Worm (Caenorhabditis elegans) whole organism, L4 larva: ENCODE results near the gene set-4.

Experiments used
- aha-1 ChIP-seq: fragments of 150-350 bp; peaks from one replicate; lab custom pipeline; 2014; ENCODE audit warnings: missing biosample characterization, missing genetic modification characterization
- ama-1 ChIP-seq: fragments of 150-350 bp; optimal IDR thresholded peaks from 2 replicates; lab custom pipeline; 2014; ENCODE audit warnings: inconsistent platforms, mixed read lengths
- ceh-82 ChIP-seq: sonication (generic microtip); optimal IDR thresholded peaks from 2 replicates; lab custom pipeline; 2017; ENCODE audit warnings: missing biosample characterization, missing genetic modification characterization
- hlh-30 ChIP-seq: sonication (generic microtip); optimal IDR thresholded peaks from 2 replicates; lab custom pipeline; 2017; ENCODE audit warnings: antibody characterized with exemption, mild to moderate bottlenecking, missing genetic modification characterization, missing compliant biosample characterization; ENCODE audit not compliant: insufficient read depth
- lin-39 ChIP-seq: fragments of 150-350 bp; optimal IDR thresholded peaks from 2 replicates; lab custom pipeline; 2014; ENCODE audit warnings: missing biosample characterization, missing genetic modification reagents, missing genetic modification characterization
- nhr-25 ChIP-seq: sonication (generic microtip); optimal IDR thresholded peaks from 2 replicates; lab custom pipeline; 2017; ENCODE audit warnings: missing genetic modification characterization, mild to moderate bottlenecking, missing compliant biosample characterization, antibody characterized with exemption, moderate library complexity, borderline replicate concordance; ENCODE audit not compliant: insufficient read depth
- pha-4 ChIP-seq, 2 experiments: fragments of 150-350 bp in 1 of 2; fragments of 200-800 bp in 1 of 2; sonication (Bioruptor generic) in 1 of 2; IDR thresholded peaks in 1 of 2; optimal IDR thresholded peaks in 1 of 2; 2 replicates each; pipeline versions ENCODE4 v1.3.6 to Lab custom; 2014 to 2022; ENCODE audit warnings: missing genetic modification characterization in 2 of 2, missing genetic modification reagents in 2 of 2, missing biosample characterization in 1 of 2, missing compliant biosample characterization in 1 of 2
- php-3 ChIP-seq: fragments of 200-800 bp; sonication (Bioruptor generic); IDR thresholded peaks from 2 replicates; pipeline ENCODE4 v1.3.6; 2022; ENCODE audit warnings: missing genetic modification reagents, missing genetic modification characterization, missing compliant biosample characterization
- snpc-4 ChIP-seq: fragments of 150-350 bp; optimal IDR thresholded peaks from 2 replicates; lab custom pipeline; 2014; ENCODE audit warnings: missing biosample characterization, missing genetic modification characterization

ce11 chrII:6322979-6323378, 8.2 kb downstream of the set-4 start, which contains the start of gene C32D5.4:
- TF ChIP-seq ama-1 (no peak), hlh-30 (tag; lab: Kevin White, UChicago) (no peak), aha-1 (no peak), ceh-82 (tag; lab: Kevin White, UChicago) (no peak), pha-4 (GFP tag; IDR thresholded peaks at IDR 0.05; lab: Robert Waterston, UW) (no peak), pha-4 (tag; optimal IDR thresholded peaks at IDR 0.05; lab: Kevin White, UChicago) (no peak), lin-39 (tag; lab: Kevin White, UChicago) (no peak), nhr-25 (tag; lab: Kevin White, UChicago) (no peak), php-3 (GFP tag; lab: Robert Waterston, UW) (no peak), snpc-4 (no peak)
